Worm (Caenorhabditis elegans) whole organism, L2 larva: ENCODE results near the gene F53A3.7.
A peak's percentile ranks its signal among the peaks of the same experiment; 100 is the strongest.

Experiments
- C34F6.9 ChIP-seq: fragments of 150-350 bp; optimal IDR thresholded peaks from 2 replicates; lab custom pipeline; 2014; ENCODE audit warnings: missing biosample characterization, missing genetic modification characterization
- F13H6.1 ChIP-seq: sonication (generic microtip); optimal IDR thresholded peaks from 2 replicates; lab custom pipeline; 2016; ENCODE audit warnings: missing genetic modification characterization, missing compliant biosample characterization
- R02D3.7 ChIP-seq: fragments of 150-350 bp; optimal IDR thresholded peaks from 2 replicates; lab custom pipeline; 2014; ENCODE audit warnings: missing biosample characterization, missing genetic modification characterization
- Y55F3AM.14 ChIP-seq: fragments of 200-800 bp; sonication (Bioruptor generic); optimal IDR thresholded peaks from 2 replicates; lab custom pipeline; 2018; ENCODE audit warnings: mild to moderate bottlenecking, missing genetic modification characterization, missing compliant biosample characterization
- ZK546.5 ChIP-seq: sonication (generic microtip); optimal IDR thresholded peaks from 2 replicates; lab custom pipeline; 2017; ENCODE audit warnings: missing biosample characterization, missing genetic modification characterization
- alr-1 ChIP-seq: fragments of 150-350 bp; optimal IDR thresholded peaks from 2 replicates; lab custom pipeline; 2014; ENCODE audit warnings: missing biosample characterization, missing genetic modification characterization
- aly-2 ChIP-seq: fragments of 150-350 bp; optimal IDR thresholded peaks from 2 replicates; lab custom pipeline; 2014; ENCODE audit warnings: missing biosample characterization, missing genetic modification characterization
- ama-1 ChIP-seq: fragments of 150-350 bp; optimal IDR thresholded peaks from 2 replicates; lab custom pipeline; 2018; ENCODE audit warnings: inconsistent platforms
- blmp-1 ChIP-seq: sonication (generic microtip); optimal IDR thresholded peaks from 2 replicates; lab custom pipeline; 2017; ENCODE audit warnings: missing genetic modification characterization, mild to moderate bottlenecking, missing compliant biosample characterization, antibody characterized with exemption, moderate library complexity; ENCODE audit not compliant: insufficient read depth
- ceh-16 ChIP-seq: fragments of 150-350 bp; optimal IDR thresholded peaks from 2 replicates; lab custom pipeline; 2014; ENCODE audit warnings: missing biosample characterization, missing genetic modification characterization
- ceh-82 ChIP-seq: fragments of 150-350 bp; optimal IDR thresholded peaks from 2 replicates; lab custom pipeline; 2014; ENCODE audit warnings: missing biosample characterization, missing genetic modification characterization
- crh-2 ChIP-seq: sonication (generic microtip); optimal IDR thresholded peaks from 2 replicates; lab custom pipeline; 2017; ENCODE audit warnings: missing biosample characterization, missing genetic modification characterization
- egl-27 ChIP-seq: sonication (generic microtip); optimal IDR thresholded peaks from 3 replicates; lab custom pipeline; 2017; ENCODE audit warnings: missing biosample characterization, missing genetic modification reagents, missing genetic modification characterization
- elt-1 ChIP-seq: fragments of 150-350 bp; optimal IDR thresholded peaks from 2 replicates; lab custom pipeline; 2014; ENCODE audit warnings: missing biosample characterization, missing genetic modification characterization
- elt-3 ChIP-seq: sonication (generic microtip); optimal IDR thresholded peaks from 2 replicates; lab custom pipeline; 2017; ENCODE audit warnings: missing biosample characterization, missing genetic modification characterization
- fos-1 ChIP-seq: fragments of 150-350 bp; optimal IDR thresholded peaks from 2 replicates; lab custom pipeline; 2014; ENCODE audit warnings: missing biosample characterization, missing genetic modification characterization
- gmeb-1 ChIP-seq: fragments of 150-350 bp; optimal IDR thresholded peaks from 2 replicates; lab custom pipeline; 2014; ENCODE audit warnings: missing biosample characterization, missing genetic modification characterization
- lin-11 ChIP-seq: fragments of 150-350 bp; sonication (generic microtip); optimal IDR thresholded peaks from 2 replicates; lab custom pipeline; 2014; ENCODE audit warnings: missing biosample characterization, missing genetic modification characterization, inconsistent platforms, mixed read lengths
- lin-13 ChIP-seq: fragments of 150-350 bp; optimal IDR thresholded peaks from 2 replicates; lab custom pipeline; 2014; ENCODE audit warnings: missing biosample characterization, missing genetic modification reagents, missing genetic modification characterization
- lin-39 ChIP-seq: fragments of 150-350 bp; optimal IDR thresholded peaks from 2 replicates; lab custom pipeline; 2014; ENCODE audit warnings: missing biosample characterization, missing genetic modification reagents, missing genetic modification characterization
- lsy-2 ChIP-seq, 2 experiments: fragments of 150-350 bp in 1 of 2; sonication (generic microtip) in 1 of 2; optimal IDR thresholded peaks; 2 replicates each; lab custom pipeline; 2014 to 2017; ENCODE audit warnings: missing biosample characterization in 2 of 2, missing genetic modification characterization in 2 of 2
- mab-5 ChIP-seq: fragments of 150-350 bp; optimal IDR thresholded peaks from 2 replicates; lab custom pipeline; 2014; ENCODE audit warnings: missing biosample characterization, missing genetic modification characterization
- mdl-1 ChIP-seq, 2 experiments: fragments of 150-350 bp in 1 of 2; sonication (generic microtip) in 1 of 2; optimal IDR thresholded peaks; 2 replicates each; lab custom pipeline; 2017; ENCODE audit warnings: missing biosample characterization in 2 of 2, missing genetic modification characterization in 2 of 2
- nhr-10 ChIP-seq: sonication (generic microtip); optimal IDR thresholded peaks from 2 replicates; lab custom pipeline; 2017; ENCODE audit warnings: missing biosample characterization, missing genetic modification characterization
- nhr-11 ChIP-seq: fragments of 150-350 bp; optimal IDR thresholded peaks from 2 replicates; lab custom pipeline; 2014; ENCODE audit warnings: missing biosample characterization, missing genetic modification characterization
- nhr-12 ChIP-seq: fragments of 150-350 bp; optimal IDR thresholded peaks from 2 replicates; lab custom pipeline; 2014; ENCODE audit warnings: missing biosample characterization, missing genetic modification characterization
- nhr-129 ChIP-seq: fragments of 150-350 bp; optimal IDR thresholded peaks from 2 replicates; lab custom pipeline; 2014; ENCODE audit warnings: missing biosample characterization, missing genetic modification characterization
- nhr-21 ChIP-seq: fragments of 150-350 bp; optimal IDR thresholded peaks from 2 replicates; lab custom pipeline; 2014; ENCODE audit warnings: missing biosample characterization, missing genetic modification characterization
- nhr-23 ChIP-seq: fragments of 150-350 bp; optimal IDR thresholded peaks from 2 replicates; lab custom pipeline; 2014; ENCODE audit warnings: missing biosample characterization, missing genetic modification reagents, missing genetic modification characterization
- nhr-237 ChIP-seq: fragments of 150-350 bp; optimal IDR thresholded peaks from 2 replicates; lab custom pipeline; 2014; ENCODE audit warnings: missing biosample characterization, missing genetic modification characterization
- nhr-25 ChIP-seq: fragments of 150-350 bp; sonication (generic microtip); optimal IDR thresholded peaks from 3 replicates; lab custom pipeline; 2014; ENCODE audit warnings: missing biosample characterization, missing genetic modification characterization
- nhr-6 ChIP-seq: fragments of 150-350 bp; optimal IDR thresholded peaks from 2 replicates; lab custom pipeline; 2014; ENCODE audit warnings: missing biosample characterization, missing genetic modification characterization
- nhr-77 ChIP-seq: fragments of 150-350 bp; optimal IDR thresholded peaks from 2 replicates; lab custom pipeline; 2014; ENCODE audit warnings: missing biosample characterization, missing genetic modification characterization
- peb-1 ChIP-seq: fragments of 150-350 bp; optimal IDR thresholded peaks from 2 replicates; lab custom pipeline; 2014; ENCODE audit warnings: missing biosample characterization, missing genetic modification characterization
- sem-4 ChIP-seq: fragments of 150-350 bp; optimal IDR thresholded peaks from 2 replicates; lab custom pipeline; 2014; ENCODE audit warnings: missing biosample characterization, missing genetic modification reagents, missing genetic modification characterization
- skn-1 ChIP-seq: sonication (generic microtip); optimal IDR thresholded peaks from 2 replicates; lab custom pipeline; 2017; ENCODE audit warnings: missing biosample characterization, missing genetic modification characterization
- sma-3 ChIP-seq: sonication (generic microtip); optimal IDR thresholded peaks from 2 replicates; lab custom pipeline; 2016; ENCODE audit warnings: missing genetic modification reagents, missing genetic modification characterization, missing compliant biosample characterization
- sma-9 ChIP-seq, 2 experiments: fragments of 150-350 bp in 1 of 2; sonication (generic microtip) in 1 of 2; optimal IDR thresholded peaks; 2 replicates each; lab custom pipeline; 2014 to 2016; ENCODE audit warnings: missing genetic modification characterization in 2 of 2, mild to moderate bottlenecking in 1 of 2, missing biosample characterization in 1 of 2, missing compliant biosample characterization in 1 of 2, missing genetic modification reagents in 1 of 2, moderate library complexity in 1 of 2
- snpc-4 ChIP-seq: fragments of 150-350 bp; optimal IDR thresholded peaks from 2 replicates; lab custom pipeline; 2014; ENCODE audit warnings: missing biosample characterization, missing genetic modification characterization
- unc-39 ChIP-seq: fragments of 150-350 bp; optimal IDR thresholded peaks from 2 replicates; lab custom pipeline; 2014; ENCODE audit warnings: missing biosample characterization, missing genetic modification characterization
- unc-55 ChIP-seq: fragments of 150-350 bp; sonication (generic microtip); optimal IDR thresholded peaks from 3 replicates; lab custom pipeline; 2014; ENCODE audit warnings: missing biosample characterization, missing genetic modification reagents, missing genetic modification characterization
- unc-62 ChIP-seq: fragments of 150-350 bp; optimal IDR thresholded peaks from 2 replicates; lab custom pipeline; 2014; ENCODE audit warnings: missing biosample characterization, missing genetic modification reagents, missing genetic modification characterization
- zag-1 ChIP-seq: fragments of 150-350 bp; optimal IDR thresholded peaks from 2 replicates; lab custom pipeline; 2014; ENCODE audit warnings: missing biosample characterization, missing genetic modification characterization
- ztf-1 ChIP-seq: fragments of 200-800 bp; sonication (Bioruptor generic); conservative IDR thresholded peaks from 2 replicates; pipeline ENCODE4 v1.3.6; 2022; ENCODE audit warnings: missing genetic modification characterization, missing compliant biosample characterization
- ztf-11 ChIP-seq: sonication (generic microtip); optimal IDR thresholded peaks from 2 replicates; lab custom pipeline; 2017; ENCODE audit warnings: missing biosample characterization, missing genetic modification characterization
- ztf-4 ChIP-seq: fragments of 150-350 bp; optimal IDR thresholded peaks from 2 replicates; lab custom pipeline; 2014; ENCODE audit warnings: missing biosample characterization, missing genetic modification characterization

The F53A3.7 gene

ce11 chrIII:1925786-1926185, 25.5 kb upstream of the F53A3.7 start:
- TF ChIP-seq F13H6.1 (tag; lab: Kevin White, UChicago) (no peak), sma-9 (GFP tag; optimal IDR thresholded peaks at IDR 0.05; lab: Kevin White, UChicago) (peak; percentile 46), sma-9 (tag; optimal IDR thresholded peaks at IDR 0.05; lab: Kevin White, UChicago) (no peak), nhr-77 (no peak)

ce11 chrIII:1926456-1926855, 24.9 kb upstream of the F53A3.7 start:
- TF ChIP-seq nhr-6 (tag; lab: Kevin White, UChicago) = peak; percentile 56
- TF ChIP-seq unc-55 (GFP tag; lab: Kevin White, UChicago) = peak; percentile 96
- peak; percentile 94 for TF ChIP-seq sma-3 (GFP tag; lab: Kevin White, UChicago)
- TF ChIP-seq egl-27 (tag; lab: Kevin White, UChicago) = peak; percentile 99
- no peak for TF ChIP-seq ceh-16 (tag; lab: Kevin White, UChicago)
- peak; percentile 95 for TF ChIP-seq Y55F3AM.14
- TF ChIP-seq lin-11 (tag; lab: Kevin White, UChicago) = peak; percentile 75
- no peak for TF ChIP-seq ztf-11
- no peak for TF ChIP-seq elt-3
- peak; percentile 64 for TF ChIP-seq C34F6.9 (tag; lab: Kevin White, UChicago)
- no peak for TF ChIP-seq nhr-237 (tag; lab: Kevin White, UChicago)
- TF ChIP-seq lsy-2 (tag; optimal IDR thresholded peaks at IDR 0.05; lab: Kevin White, UChicago) = peak; percentile 52 to 86
- TF ChIP-seq aly-2 (tag; lab: Kevin White, UChicago) = no peak
- TF ChIP-seq mdl-1 (tag; optimal IDR thresholded peaks at IDR 0.05; lab: Kevin White, UChicago) = peak; percentile 61 to 86
- TF ChIP-seq ama-1 (lab: Kevin White, UChicago) = peak; percentile 49
- no peak for TF ChIP-seq ZK546.5
- TF ChIP-seq nhr-23 (tag; lab: Kevin White, UChicago) = no peak
- TF ChIP-seq peb-1 (tag; lab: Kevin White, UChicago) = no peak
- TF ChIP-seq lin-39 (tag; lab: Kevin White, UChicago) = no peak
- TF ChIP-seq R02D3.7 = no peak
- peak; percentile 73 for TF ChIP-seq nhr-129 (tag; lab: Kevin White, UChicago)
- peak; percentile 93 for TF ChIP-seq nhr-25 (tag; lab: Kevin White, UChicago)
- TF ChIP-seq unc-39 (tag; lab: Kevin White, UChicago) = no peak
- TF ChIP-seq nhr-21 (tag; lab: Kevin White, UChicago) = peak; percentile 94
- peak; percentile 25 for TF ChIP-seq nhr-10 (tag; lab: Kevin White, UChicago)
- TF ChIP-seq nhr-12 (tag; lab: Kevin White, UChicago) = no peak
- TF ChIP-seq crh-2 = peak; percentile 89
- TF ChIP-seq fos-1 (tag; lab: Kevin White, UChicago) = peak; percentile 62
- peak; percentile 92 for TF ChIP-seq lin-13 (GFP tag; lab: Kevin White, UChicago)
- TF ChIP-seq zag-1 = peak; percentile 40
- TF ChIP-seq mab-5 (tag; lab: Kevin White, UChicago) = peak; percentile 86
- no peak for TF ChIP-seq ztf-1 (GFP tag; lab: Robert Waterston, UW)
- no peak for TF ChIP-seq nhr-11 (tag; lab: Kevin White, UChicago)
- peak; percentile 96 for TF ChIP-seq blmp-1
- TF ChIP-seq gmeb-1 (tag; lab: Kevin White, UChicago) = peak; percentile 84
- TF ChIP-seq ceh-82 = peak; percentile 47
- TF ChIP-seq alr-1 (tag; lab: Kevin White, UChicago) = no peak
- TF ChIP-seq ztf-4 = peak; percentile 81
- peak; percentile 33 for TF ChIP-seq nhr-77
- TF ChIP-seq sma-9 (GFP tag; optimal IDR thresholded peaks at IDR 0.05; lab: Kevin White, UChicago) = peak; percentile 100
- peak; percentile 91 for TF ChIP-seq sma-9 (tag; optimal IDR thresholded peaks at IDR 0.05; lab: Kevin White, UChicago)
- TF ChIP-seq unc-62 (GFP tag; lab: Kevin White, UChicago) = peak; percentile 42
- TF ChIP-seq F13H6.1 (tag; lab: Kevin White, UChicago) = peak; percentile 99
- peak; percentile 38 for TF ChIP-seq elt-1 (tag; lab: Kevin White, UChicago)
- peak; percentile 38 for TF ChIP-seq snpc-4 (tag; lab: Kevin White, UChicago)
- no peak for TF ChIP-seq skn-1 (tag; lab: Kevin White, UChicago)
- peak; percentile 92 for TF ChIP-seq sem-4 (tag; lab: Kevin White, UChicago)
- TF ChIP-seq, all 48 proteins: peak for 30
